Fruit fly (Drosophila melanogaster) whole organism, pupa: ENCODE measurements around the gene Cka.
A peak's percentile ranks its signal among the peaks of the same experiment; 100 is the strongest.

Source experiments
- CG15710 ChIP-seq: fragments of 200-800 bp; sonication (Bioruptor generic); optimal IDR thresholded peaks from 2 replicates; lab custom pipeline; 2018; ENCODE audit warnings: missing biosample characterization, mild to moderate bottlenecking, missing genetic modification characterization, moderate library complexity
- D1 ChIP-seq: fragments of 200-800 bp; sonication (Bioruptor generic); optimal IDR thresholded peaks from 2 replicates; lab custom pipeline; 2018; ENCODE audit warnings: missing biosample characterization, mild to moderate bottlenecking, missing genetic modification characterization, moderate library complexity
- rn ChIP-seq: fragments of 200-800 bp; sonication (Bioruptor generic); IDR thresholded peaks from 2 replicates; pipeline ENCODE4 v1.3.6; 2022; ENCODE audit warnings: missing biosample characterization, missing genetic modification characterization

DNA sequence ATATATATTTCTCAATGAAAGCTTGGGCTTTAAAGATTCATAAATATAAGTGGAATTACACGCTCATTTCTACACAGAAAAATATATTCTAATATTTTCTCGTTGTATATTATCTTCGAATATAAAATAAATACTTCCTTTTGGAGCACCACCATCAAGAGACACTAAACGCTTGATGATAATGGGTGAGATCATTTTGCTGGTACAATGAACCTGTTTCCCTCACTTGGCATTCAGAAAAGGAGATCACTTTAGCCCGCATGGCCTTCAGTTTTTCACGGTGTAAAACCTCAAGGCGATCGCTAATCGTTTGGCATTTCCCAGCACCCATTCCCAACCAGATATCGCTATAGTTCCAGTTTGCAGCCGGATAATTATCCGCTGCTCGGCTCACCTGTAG, 24.5 kb upstream of the Cka start:
- TF ChIP-seq rn (GFP tag; lab: Robert Waterston, UW) (peak; percentile 18; the same call in 1 of the 2 replicates), D1 (tag; lab: Kevin White, UChicago) (peak; percentile 19), CG15710 (tag; lab: Kevin White, UChicago) (peak; percentile 70)
